Worm (Caenorhabditis elegans) whole organism, young adult: ENCODE results near the gene ZC373.5.

Experiments used
- akir-1 ChIP-seq: fragments of 200-800 bp; sonication (Bioruptor generic); optimal IDR thresholded peaks from 2 replicates; lab custom pipeline; 2018; ENCODE audit warnings: mild to moderate bottlenecking, missing genetic modification characterization, moderate library complexity, missing compliant biosample characterization
- ama-1 ChIP-seq, 3 experiments: fragments of 150-350 bp in 1 of 3; sonication (generic microtip) in 2 of 3; optimal IDR thresholded peaks; 2 replicates each; lab custom pipeline; 2014 to 2018; ENCODE audit warnings: missing biosample characterization in 2 of 3, missing genetic modification characterization in 2 of 3, missing genetic modification reagents in 2 of 3
- bed-1 ChIP-seq: fragments of 200-800 bp; sonication (Bioruptor generic); IDR thresholded peaks from 2 replicates; pipeline ENCODE4 v1.3.6; 2022; ENCODE audit warnings: missing genetic modification reagents, missing genetic modification characterization, missing compliant biosample characterization
- ccch-3 ChIP-seq: fragments of 200-800 bp; sonication (Bioruptor generic); optimal IDR thresholded peaks from 2 replicates; lab custom pipeline; 2018; ENCODE audit warnings: mild to moderate bottlenecking, missing genetic modification characterization, missing compliant biosample characterization
- ceh-100 ChIP-seq: fragments of 200-800 bp; sonication (Bioruptor generic); IDR thresholded peaks from 2 replicates; pipeline ENCODE4 v1.3.6; 2022; ENCODE audit warnings: missing genetic modification reagents, missing genetic modification characterization, missing compliant biosample characterization
- dox-1 ChIP-seq: fragments of 200-800 bp; sonication (Bioruptor generic); IDR thresholded peaks from 2 replicates; pipeline ENCODE4 v1.3.6; 2022; ENCODE audit warnings: missing genetic modification reagents, missing genetic modification characterization, missing compliant biosample characterization
- lin-54 ChIP-seq: fragments of 200-800 bp; sonication (Bioruptor generic); optimal IDR thresholded peaks from 2 replicates; lab custom pipeline; 2018; ENCODE audit warnings: mild to moderate bottlenecking, missing genetic modification characterization, missing compliant biosample characterization
- nhr-179 ChIP-seq: sonication (generic microtip); optimal IDR thresholded peaks from 2 replicates; lab custom pipeline; 2016; ENCODE audit warnings: mild to moderate bottlenecking, missing genetic modification characterization, missing compliant biosample characterization
- nhr-90 ChIP-seq: sonication (generic microtip); optimal IDR thresholded peaks from 2 replicates; lab custom pipeline; 2016; ENCODE audit warnings: missing genotype, mild to moderate bottlenecking, missing genetic modification characterization, missing compliant biosample characterization
- repo-1 ChIP-seq: sonication (generic microtip); optimal IDR thresholded peaks from 2 replicates; lab custom pipeline; 2017; ENCODE audit warnings: mild to moderate bottlenecking, missing genetic modification characterization, missing compliant biosample characterization
- snpc-4 ChIP-seq, 5 experiments: fragments of 150-350 bp in 1 of 5; sonication (generic microtip) in 4 of 5; optimal IDR thresholded peaks; 2 replicates each; lab custom pipeline; 2014 to 2018; ENCODE audit warnings: missing genetic modification characterization in 5 of 5, missing biosample characterization in 3 of 5, antibody characterized with exemption in 2 of 5, mild to moderate bottlenecking in 2 of 5, missing compliant biosample characterization in 2 of 5, missing genotype in 2 of 5, moderate library complexity in 2 of 5, missing genetic modification reagents in 1 of 5
- sptf-2 ChIP-seq: fragments of 200-800 bp; sonication (Bioruptor generic); optimal IDR thresholded peaks from 2 replicates; lab custom pipeline; 2018; ENCODE audit warnings: mild to moderate bottlenecking, missing genetic modification characterization, missing compliant biosample characterization
- unc-130 ChIP-seq: sonication (generic microtip); optimal IDR thresholded peaks from 2 replicates; lab custom pipeline; 2016; ENCODE audit warnings: missing genetic modification reagents, missing genetic modification characterization, missing compliant biosample characterization
- unc-62 ChIP-seq: fragments of 150-350 bp; optimal IDR thresholded peaks from 2 replicates; lab custom pipeline; 2014; ENCODE audit warnings: missing biosample characterization, missing genetic modification reagents, missing genetic modification characterization

DNA sequence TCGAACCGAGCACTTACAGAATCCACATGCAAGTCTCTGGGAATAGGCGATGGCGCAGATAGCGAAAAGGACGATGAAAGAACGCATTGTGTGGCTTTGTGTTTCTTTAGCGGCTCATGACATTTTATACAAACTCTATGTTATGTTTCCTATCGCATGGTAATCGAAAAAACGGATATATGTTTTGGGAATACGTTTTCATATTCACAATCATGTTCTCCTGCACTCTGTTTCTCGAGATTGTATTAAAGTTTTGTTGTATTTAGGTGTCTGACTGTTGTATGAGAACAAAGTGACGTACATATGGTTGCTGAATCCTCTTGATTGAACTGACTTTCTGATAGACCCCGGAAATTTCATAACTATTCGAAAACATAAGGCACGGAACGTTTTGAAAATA, 15.9 kb downstream of the ZC373.5 start, which contains the start of gene ZC373.2:
- TF ChIP-seq bed-1 (GFP tag; lab: Robert Waterston, UW) = no peak
- TF ChIP-seq unc-130 (GFP tag; lab: Kevin White, UChicago) = no peak
- no peak for TF ChIP-seq ceh-100 (GFP tag; lab: Robert Waterston, UW)
- no peak for TF ChIP-seq ama-1 (optimal IDR thresholded peaks at IDR 0.05; lab: Kevin White, UChicago)
- TF ChIP-seq ama-1 (GFP tag; optimal IDR thresholded peaks at IDR 0.05; lab: Kevin White, UChicago) = no peak
- no peak for TF ChIP-seq snpc-4 (GFP tag; optimal IDR thresholded peaks at IDR 0.05; lab: Kevin White, UChicago)
- TF ChIP-seq snpc-4 (tag; optimal IDR thresholded peaks at IDR 0.05; lab: Kevin White, UChicago) = no peak
- TF ChIP-seq unc-62 = no peak
- TF ChIP-seq lin-54 (GFP tag; lab: Kevin White, UChicago) = no peak
- TF ChIP-seq nhr-179 (tag; lab: Kevin White, UChicago) = no peak
- no peak for TF ChIP-seq repo-1 (tag; lab: Kevin White, UChicago)
- no peak for TF ChIP-seq akir-1
- TF ChIP-seq nhr-90 (tag; lab: Kevin White, UChicago) = no peak
- TF ChIP-seq sptf-2 (GFP tag; lab: Kevin White, UChicago) = no peak
- no peak for TF ChIP-seq dox-1 (GFP tag; lab: Robert Waterston, UW)
- TF ChIP-seq ccch-3 (GFP tag; lab: Kevin White, UChicago) = no peak
